Fruit fly (Drosophila melanogaster): ENCODE data around the gene Scp2.

Scp2 gene

dm6 chr3R:16573483-16574145, 9.8 kb downstream of the Scp2 start, which contains the start of gene CG14903 (continued):
- TF ChIP-seq CG17612 (GFP tag; IDR thresholded peaks at IDR 0.05), result no peak
- no peak for TF ChIP-seq kni (GFP tag; optimal IDR thresholded peaks at IDR 0.05)
- TF ChIP-seq nom (GFP tag; optimal IDR thresholded peaks at IDR 0.05), result no peak
- peak; percentile 97 for TF ChIP-seq CTCF (GFP tag; optimal IDR thresholded peaks at IDR 0.05)
- peak; percentile 0 for TF ChIP-seq az2 (GFP tag; optimal IDR thresholded peaks at IDR 0.05)
- no peak for TF ChIP-seq zfh1 (GFP tag; IDR thresholded peaks at IDR 0.05)
- TF ChIP-seq gsb-n (tag; optimal IDR thresholded peaks at IDR 0.05), result no peak
- TF ChIP-seq CG15011 (GFP tag; optimal IDR thresholded peaks at IDR 0.05), result no peak
- peak; percentile 40 for TF ChIP-seq CG1602 (GFP tag; optimal IDR thresholded peaks at IDR 0.05)
- peak; percentile 39 for TF ChIP-seq CG5245 (GFP tag; optimal IDR thresholded peaks at IDR 0.05)
- TF ChIP-seq Atf6 (GFP tag; IDR thresholded peaks at IDR 0.05), result no peak
- peak; percentile 40 for TF ChIP-seq CG18764 (GFP tag; optimal IDR thresholded peaks at IDR 0.05)
- TF ChIP-seq CG13296 (GFP tag; optimal IDR thresholded peaks at IDR 0.05), result no peak
- no peak for TF ChIP-seq tup (GFP tag; optimal IDR thresholded peaks at IDR 0.05)
- TF ChIP-seq Dref (GFP tag; IDR thresholded peaks at IDR 0.05), result peak; percentile 53
- TF ChIP-seq CG8359 (GFP tag; optimal IDR thresholded peaks at IDR 0.05; ENCODE audit: borderline replicate concordance), result no peak
- TF ChIP-seq CG18011 (GFP tag; optimal IDR thresholded peaks at IDR 0.05), result no peak
- TF ChIP-seq HmgZ (tag; optimal IDR thresholded peaks at IDR 0.05), result peak; percentile 3
- no peak for TF ChIP-seq CG5180 (GFP tag; optimal IDR thresholded peaks at IDR 0.05)
- peak; percentile 60 for TF ChIP-seq pzg (GFP tag; optimal IDR thresholded peaks at IDR 0.05)
- TF ChIP-seq Rx (GFP tag; IDR thresholded peaks at IDR 0.05), result no peak
- TF ChIP-seq CG3995 (GFP tag; optimal IDR thresholded peaks at IDR 0.05), result peak; percentile 98
- no peak for TF ChIP-seq Usf (GFP tag; optimal IDR thresholded peaks at IDR 0.05)
- TF ChIP-seq CG34224 (GFP tag; IDR thresholded peaks at IDR 0.05; ENCODE audit: partially characterized antibody), result 0 out of 3 replicates have a peak, but pooled peaks have one; percentile 33
- peak; percentile 15 for TF ChIP-seq CG12942 (GFP tag; optimal IDR thresholded peaks at IDR 0.05)
- TF ChIP-seq p53 (GFP tag; optimal IDR thresholded peaks at IDR 0.05), result no peak
- no peak for TF ChIP-seq disco-r (GFP tag; optimal IDR thresholded peaks at IDR 0.05)
- no peak for TF ChIP-seq z (GFP tag; IDR thresholded peaks at IDR 0.05)
- no peak for TF ChIP-seq h (optimal IDR thresholded peaks at IDR 0.05)
- no peak for TF ChIP-seq CG10979 (tag; optimal IDR thresholded peaks at IDR 0.05)
- peak; percentile 64 for TF ChIP-seq wek (GFP tag; optimal IDR thresholded peaks at IDR 0.05)
- TF ChIP-seq Drgx (GFP tag; IDR thresholded peaks at IDR 0.05), result no peak
- no peak for TF ChIP-seq CG15269 (tag; optimal IDR thresholded peaks at IDR 0.05)
- no peak for TF ChIP-seq Meics (GFP tag; optimal IDR thresholded peaks at IDR 0.05)
- no peak for TF ChIP-seq toy (GFP tag; IDR thresholded peaks at IDR 0.05)
- no peak for TF ChIP-seq CG7357 (GFP tag; IDR thresholded peaks at IDR 0.05)
- peak; percentile 85 for TF ChIP-seq Sry-δ (GFP tag; optimal IDR thresholded peaks at IDR 0.05)
- TF ChIP-seq CG4820 (GFP tag; optimal IDR thresholded peaks at IDR 0.05), result no peak
- peak; percentile 53; the same call in 1 of the 3 replicates for TF ChIP-seq Dbx (GFP tag; IDR thresholded peaks at IDR 0.05)
- peak; percentile 30; the same call in 1 of the 2 replicates for TF ChIP-seq CG6272 (GFP tag; IDR thresholded peaks at IDR 0.05)
- no peak for TF ChIP-seq CG5953 (GFP tag; IDR thresholded peaks at IDR 0.05)
- TF ChIP-seq seq (GFP tag; IDR thresholded peaks at IDR 0.05), result no peak
- no peak for TF ChIP-seq bsh (GFP tag; optimal IDR thresholded peaks at IDR 0.05)
- no peak for TF ChIP-seq br (optimal IDR thresholded peaks at IDR 0.05)
- TF ChIP-seq fd3F (GFP tag; optimal IDR thresholded peaks at IDR 0.05), result no peak
- TF ChIP-seq CG15514 (GFP tag; optimal IDR thresholded peaks at IDR 0.05), result no peak
- peak; percentile 74 for TF ChIP-seq nmo (GFP tag; optimal IDR thresholded peaks at IDR 0.05)
- TF ChIP-seq abd-A (tag; optimal IDR thresholded peaks at IDR 0.05), result no peak
- TF ChIP-seq Jarid2 (GFP tag; optimal IDR thresholded peaks at IDR 0.05), result peak; percentile 47
- TF ChIP-seq slou (GFP tag; optimal IDR thresholded peaks at IDR 0.05), result no peak
- TF ChIP-seq CG10209 (GFP tag; optimal IDR thresholded peaks at IDR 0.05), result no peak
